Worm (Caenorhabditis elegans) whole organism, young adult: ENCODE measurements around the gene nmr-2.
A peak's percentile ranks its signal among the peaks of the same experiment; 100 is the strongest.

Experiments used
- B0019.2 ChIP-seq: fragments of 200-800 bp; sonication (Bioruptor generic); conservative IDR thresholded peaks from 2 replicates; pipeline ENCODE4 v1.3.6; 2022; ENCODE audit warnings: missing genetic modification reagents, missing genetic modification characterization, missing compliant biosample characterization
- B0261.1 ChIP-seq: sonication (generic microtip); optimal IDR thresholded peaks from 2 replicates; lab custom pipeline; 2016; ENCODE audit warnings: mild to moderate bottlenecking, missing genetic modification characterization, moderate library complexity, missing compliant biosample characterization
- B0336.3 ChIP-seq: fragments of 200-800 bp; sonication (Bioruptor generic); IDR thresholded peaks from 2 replicates; pipeline ENCODE4 v1.3.6; 2022; ENCODE audit warnings: missing genetic modification characterization, missing compliant biosample characterization
- D2030.7 ChIP-seq: fragments of 200-800 bp; sonication (Bioruptor generic); IDR thresholded peaks from 2 replicates; pipeline ENCODE4 v1.3.6; 2022; ENCODE audit warnings: missing genetic modification reagents, missing genetic modification characterization, missing compliant biosample characterization
- F22D6.2 ChIP-seq: sonication (generic microtip); optimal IDR thresholded peaks from 2 replicates; lab custom pipeline; 2016; ENCODE audit warnings: mild to moderate bottlenecking, missing genetic modification characterization, missing compliant biosample characterization
- F23B12.7 ChIP-seq: sonication (generic microtip); optimal IDR thresholded peaks from 2 replicates; lab custom pipeline; 2017; ENCODE audit warnings: missing genetic modification characterization, mild to moderate bottlenecking, missing compliant biosample characterization, antibody characterized with exemption, moderate library complexity; ENCODE audit not compliant: insufficient read depth
- F33H1.4 ChIP-seq: fragments of 200-800 bp; sonication (Bioruptor generic); IDR thresholded peaks from 2 replicates; pipeline ENCODE4 v1.3.6; 2022; ENCODE audit warnings: missing genetic modification reagents, missing genetic modification characterization, missing compliant biosample characterization
- F52B5.7 ChIP-seq: sonication (generic microtip); optimal IDR thresholded peaks from 2 replicates; lab custom pipeline; 2016; ENCODE audit warnings: mild to moderate bottlenecking, missing genetic modification characterization, missing compliant biosample characterization
- F55B11.4 ChIP-seq: sonication (generic microtip); optimal IDR thresholded peaks from 2 replicates; lab custom pipeline; 2016; ENCODE audit warnings: missing compliant biosample characterization, missing genetic modification characterization, borderline replicate concordance; ENCODE audit not compliant: insufficient read depth
- F57C9.4 ChIP-seq: sonication (generic microtip); optimal IDR thresholded peaks from 2 replicates; lab custom pipeline; 2017; ENCODE audit warnings: mild to moderate bottlenecking, missing genetic modification characterization, missing compliant biosample characterization
- Y53F4B.3 ChIP-seq: fragments of 200-800 bp; sonication (Bioruptor generic); IDR thresholded peaks from 2 replicates; pipeline ENCODE4 v1.3.6; 2022; ENCODE audit warnings: missing genetic modification reagents, missing genetic modification characterization, missing compliant biosample characterization
- Y53G8AR.9 ChIP-seq: fragments of 200-800 bp; sonication (Bioruptor generic); conservative IDR thresholded peaks from 2 replicates; pipeline ENCODE4 v1.3.6; 2022; ENCODE audit warnings: missing genetic modification reagents, missing genetic modification characterization, missing compliant biosample characterization
- Y79H2A.3 ChIP-seq: fragments of 200-800 bp; sonication (Bioruptor generic); conservative IDR thresholded peaks from 2 replicates; pipeline ENCODE4 v1.3.6; 2022; ENCODE audit warnings: missing genetic modification reagents, missing genetic modification characterization, missing compliant biosample characterization
- akir-1 ChIP-seq: fragments of 200-800 bp; sonication (Bioruptor generic); optimal IDR thresholded peaks from 2 replicates; lab custom pipeline; 2018; ENCODE audit warnings: mild to moderate bottlenecking, missing genetic modification characterization, moderate library complexity, missing compliant biosample characterization
- atf-7 ChIP-seq: sonication (generic microtip); optimal IDR thresholded peaks from 2 replicates; lab custom pipeline; 2017; ENCODE audit warnings: mild to moderate bottlenecking, missing genetic modification characterization, missing compliant biosample characterization
- attf-3 ChIP-seq: fragments of 200-800 bp; sonication (Bioruptor generic); conservative IDR thresholded peaks from 2 replicates; pipeline ENCODE4 v1.3.6; 2022; ENCODE audit warnings: missing genetic modification reagents, missing genetic modification characterization, missing compliant biosample characterization
- bed-1 ChIP-seq: fragments of 200-800 bp; sonication (Bioruptor generic); IDR thresholded peaks from 2 replicates; pipeline ENCODE4 v1.3.6; 2022; ENCODE audit warnings: missing genetic modification reagents, missing genetic modification characterization, missing compliant biosample characterization
- ceh-27 ChIP-seq: fragments of 200-800 bp; sonication (Bioruptor generic); optimal IDR thresholded peaks from 2 replicates; lab custom pipeline; 2018; ENCODE audit warnings: mild to moderate bottlenecking, missing genetic modification characterization, moderate library complexity, missing compliant biosample characterization
- chd-7 ChIP-seq: sonication (generic microtip); optimal IDR thresholded peaks from 2 replicates; lab custom pipeline; 2016; ENCODE audit warnings: mild to moderate bottlenecking, missing genetic modification characterization, moderate library complexity, missing compliant biosample characterization
- die-1 ChIP-seq: sonication (generic microtip); optimal IDR thresholded peaks from 2 replicates; lab custom pipeline; 2016; ENCODE audit warnings: missing genotype, mild to moderate bottlenecking, missing genetic modification characterization, missing compliant biosample characterization
- egl-44 ChIP-seq: fragments of 200-800 bp; sonication (Bioruptor generic); IDR thresholded peaks from 2 replicates; pipeline ENCODE4 v1.3.6; 2022; ENCODE audit warnings: missing genetic modification reagents, missing genetic modification characterization, missing compliant biosample characterization
- egrh-3 ChIP-seq: fragments of 200-800 bp; sonication (Bioruptor generic); IDR thresholded peaks from 2 replicates; pipeline ENCODE4 v1.3.6; 2022; ENCODE audit warnings: missing genetic modification reagents, missing genetic modification characterization, missing compliant biosample characterization
- ets-4 ChIP-seq: fragments of 200-800 bp; sonication (Bioruptor generic); optimal IDR thresholded peaks from 2 replicates; lab custom pipeline; 2018; ENCODE audit warnings: mild to moderate bottlenecking, missing genetic modification characterization, missing compliant biosample characterization
- hlh-12 ChIP-seq: sonication (generic microtip); optimal IDR thresholded peaks from 2 replicates; lab custom pipeline; 2016; ENCODE audit warnings: missing genetic modification characterization, missing compliant biosample characterization
- hrde-1 ChIP-seq: sonication (generic microtip); optimal IDR thresholded peaks from 2 replicates; lab custom pipeline; 2016; ENCODE audit warnings: missing genetic modification characterization, mild to moderate bottlenecking, missing compliant biosample characterization, moderate library complexity, missing genotype, missing genetic modification reagents, borderline replicate concordance
- let-526 ChIP-seq: fragments of 200-800 bp; sonication (Bioruptor generic); IDR thresholded peaks from 2 replicates; pipeline ENCODE4 v1.3.6; 2022; ENCODE audit warnings: missing genetic modification reagents, missing genetic modification characterization, missing compliant biosample characterization
- let-607 ChIP-seq, 2 experiments: fragments of 200-800 bp in 1 of 2; sonication (Bioruptor generic) in 1 of 2; sonication (generic microtip) in 1 of 2; optimal IDR thresholded peaks; 2 replicates each; lab custom pipeline; 2016 to 2018; ENCODE audit warnings: mild to moderate bottlenecking in 2 of 2, missing compliant biosample characterization in 2 of 2, missing genetic modification characterization in 2 of 2, moderate library complexity in 2 of 2, missing genotype in 1 of 2
- lin-54 ChIP-seq: fragments of 200-800 bp; sonication (Bioruptor generic); optimal IDR thresholded peaks from 2 replicates; lab custom pipeline; 2018; ENCODE audit warnings: mild to moderate bottlenecking, missing genetic modification characterization, missing compliant biosample characterization
- mel-28 ChIP-seq: sonication (generic microtip); optimal IDR thresholded peaks from 2 replicates; lab custom pipeline; 2016; ENCODE audit warnings: borderline replicate concordance, mild to moderate bottlenecking, missing genetic modification characterization, missing compliant biosample characterization
- nhr-179 ChIP-seq: sonication (generic microtip); optimal IDR thresholded peaks from 2 replicates; lab custom pipeline; 2016; ENCODE audit warnings: mild to moderate bottlenecking, missing genetic modification characterization, missing compliant biosample characterization
- nhr-27 ChIP-seq: fragments of 200-800 bp; sonication (Bioruptor generic); optimal IDR thresholded peaks from 2 replicates; lab custom pipeline; 2018; ENCODE audit warnings: mild to moderate bottlenecking, missing genetic modification characterization, moderate library complexity, missing compliant biosample characterization
- nhr-80 ChIP-seq: sonication (generic microtip); optimal IDR thresholded peaks from 2 replicates; lab custom pipeline; 2016; ENCODE audit warnings: missing genetic modification characterization, missing compliant biosample characterization
- pbrm-1 ChIP-seq: fragments of 200-800 bp; sonication (Bioruptor generic); IDR thresholded peaks from 2 replicates; pipeline ENCODE4 v1.3.6; 2022; ENCODE audit warnings: missing genetic modification reagents, missing genetic modification characterization, missing compliant biosample characterization
- pha-4 ChIP-seq: fragments of 150-350 bp; sonication (generic microtip); optimal IDR thresholded peaks from 2 replicates; lab custom pipeline; 2014; ENCODE audit warnings: missing biosample characterization, missing genetic modification reagents, missing genetic modification characterization
- sea-2 ChIP-seq: fragments of 200-800 bp; sonication (Bioruptor generic); IDR thresholded peaks from 2 replicates; pipeline ENCODE4 v1.3.6; 2022; ENCODE audit warnings: missing genetic modification characterization, missing compliant biosample characterization
- snpc-1.1 ChIP-seq: sonication (generic microtip); optimal IDR thresholded peaks from 2 replicates; lab custom pipeline; 2017; ENCODE audit warnings: missing genetic modification characterization, mild to moderate bottlenecking, missing compliant biosample characterization, antibody characterized with exemption, moderate library complexity, missing genotype, missing genetic modification reagents; ENCODE audit not compliant: insufficient read depth
- snpc-4 ChIP-seq, 5 experiments: fragments of 150-350 bp in 1 of 5; sonication (generic microtip) in 4 of 5; optimal IDR thresholded peaks; 2 replicates each; lab custom pipeline; 2014 to 2018; ENCODE audit warnings: missing genetic modification characterization in 5 of 5, missing biosample characterization in 3 of 5, antibody characterized with exemption in 2 of 5, mild to moderate bottlenecking in 2 of 5, missing compliant biosample characterization in 2 of 5, missing genotype in 2 of 5, moderate library complexity in 2 of 5, missing genetic modification reagents in 1 of 5
- somi-1 ChIP-seq: fragments of 200-800 bp; sonication (Bioruptor generic); optimal IDR thresholded peaks from 2 replicates; lab custom pipeline; 2018; ENCODE audit warnings: mild to moderate bottlenecking, missing genetic modification characterization, missing compliant biosample characterization
- sptf-2 ChIP-seq: fragments of 200-800 bp; sonication (Bioruptor generic); optimal IDR thresholded peaks from 2 replicates; lab custom pipeline; 2018; ENCODE audit warnings: mild to moderate bottlenecking, missing genetic modification characterization, missing compliant biosample characterization
- tbp1 ChIP-seq: fragments of 200-800 bp; sonication (Bioruptor generic); optimal IDR thresholded peaks from 2 replicates; lab custom pipeline; 2018; ENCODE audit warnings: mild to moderate bottlenecking, missing genetic modification characterization, missing compliant biosample characterization
- tlf-1 ChIP-seq: fragments of 200-800 bp; sonication (Bioruptor generic); optimal IDR thresholded peaks from 2 replicates; lab custom pipeline; 2018; ENCODE audit warnings: mild to moderate bottlenecking, missing genetic modification characterization, missing compliant biosample characterization
- unc-130 ChIP-seq: sonication (generic microtip); optimal IDR thresholded peaks from 2 replicates; lab custom pipeline; 2016; ENCODE audit warnings: missing genetic modification reagents, missing genetic modification characterization, missing compliant biosample characterization
- unc-62 ChIP-seq: fragments of 150-350 bp; optimal IDR thresholded peaks from 2 replicates; lab custom pipeline; 2014; ENCODE audit warnings: missing biosample characterization, missing genetic modification reagents, missing genetic modification characterization
- xnd-1 ChIP-seq: sonication (generic microtip); optimal IDR thresholded peaks from 2 replicates; lab custom pipeline; 2016; ENCODE audit warnings: missing genotype, missing genetic modification reagents, missing genetic modification characterization, missing compliant biosample characterization
- zfh-2 ChIP-seq: fragments of 200-800 bp; sonication (Bioruptor generic); conservative IDR thresholded peaks from 2 replicates; pipeline ENCODE4 v1.3.6; 2022; ENCODE audit warnings: missing genetic modification reagents, missing genetic modification characterization, missing compliant biosample characterization
- zim-3 ChIP-seq: sonication (generic microtip); optimal IDR thresholded peaks from 2 replicates; lab custom pipeline; 2017; ENCODE audit warnings: mild to moderate bottlenecking, missing genetic modification characterization, moderate library complexity, missing compliant biosample characterization
- ztf-22 ChIP-seq: fragments of 200-800 bp; sonication (Bioruptor generic); optimal IDR thresholded peaks from 2 replicates; lab custom pipeline; 2018; ENCODE audit warnings: mild to moderate bottlenecking, missing genetic modification characterization, moderate library complexity, missing compliant biosample characterization

nmr-2 gene

ce11 chrV:15028896-15029519 lies 17.5 kb upstream of the nmr-2 start, which contains the start of gene F14H8.8 (continued):
- TF ChIP-seq B0261.1 (tag; lab: Kevin White, UChicago), result peak; percentile 14
- no peak for TF ChIP-seq pha-4 (tag; lab: Kevin White, UChicago)
- peak; percentile 97 for TF ChIP-seq snpc-1.1
- TF ChIP-seq mel-28 (tag; lab: Kevin White, UChicago), result no peak
- no peak for TF ChIP-seq ets-4 (GFP tag; lab: Kevin White, UChicago)
- no peak for TF ChIP-seq ceh-27 (GFP tag; lab: Kevin White, UChicago)
- TF ChIP-seq F55B11.4, result no peak
- TF ChIP-seq F57C9.4, result no peak
- no peak for TF ChIP-seq F22D6.2 (tag; lab: Kevin White, UChicago)
- peak; percentile 59; the same call in 1 of the 2 replicates for TF ChIP-seq Y53G8AR.9 (GFP tag; lab: Robert Waterston, UW)
- TF ChIP-seq nhr-27 (tag; lab: Kevin White, UChicago), result no peak
- TF ChIP-seq attf-3, result no peak
- TF ChIP-seq unc-62 (GFP tag; lab: Kevin White, UChicago), result no peak
- no peak for TF ChIP-seq zim-3
- peak; percentile 77 for TF ChIP-seq tbp1 (GFP tag; lab: Kevin White, UChicago)
- no peak for TF ChIP-seq sptf-2
- TF ChIP-seq snpc-4 (GFP tag; optimal IDR thresholded peaks at IDR 0.05; lab: Kevin White, UChicago), result peak; percentile 96
- TF ChIP-seq snpc-4 (tag; optimal IDR thresholded peaks at IDR 0.05; lab: Kevin White, UChicago), result peak; percentile 87 to 98 (median 96)
- no peak for TF ChIP-seq bed-1 (GFP tag; lab: Robert Waterston, UW)
- peak; percentile 65 for TF ChIP-seq F33H1.4 (GFP tag; lab: Robert Waterston, UW)
- TF ChIP-seq akir-1, result no peak
- TF ChIP-seq F52B5.7 (tag; lab: Kevin White, UChicago), result no peak
- TF ChIP-seq pbrm-1 (GFP tag; lab: Robert Waterston, UW), result peak; percentile 86
- TF ChIP-seq egrh-3 (GFP tag; lab: Robert Waterston, UW), result no peak
- TF ChIP-seq Y53F4B.3, result no peak
- no peak for TF ChIP-seq somi-1 (GFP tag; lab: Kevin White, UChicago)
- no peak for TF ChIP-seq egl-44 (GFP tag; lab: Robert Waterston, UW)
- no peak for TF ChIP-seq let-526 (GFP tag; lab: Robert Waterston, UW)
- TF ChIP-seq ztf-22 (GFP tag; lab: Kevin White, UChicago), result no peak
- TF ChIP-seq hrde-1 (tag; lab: Kevin White, UChicago), result peak; percentile 3
- peak; percentile 46 for TF ChIP-seq xnd-1 (tag; lab: Kevin White, UChicago)
- peak; percentile 4 for TF ChIP-seq die-1 (tag; lab: Kevin White, UChicago)
- no peak for TF ChIP-seq zfh-2 (GFP tag; lab: Robert Waterston, UW)
- no peak for TF ChIP-seq sea-2 (GFP tag; lab: Robert Waterston, UW)
- no peak for TF ChIP-seq Y79H2A.3 (GFP tag; lab: Robert Waterston, UW)
- no peak for TF ChIP-seq unc-130 (GFP tag; lab: Kevin White, UChicago)
- TF ChIP-seq atf-7 (tag; lab: Kevin White, UChicago), result no peak
- TF ChIP-seq chd-7 (tag; lab: Kevin White, UChicago), result no peak
- TF ChIP-seq nhr-179 (tag; lab: Kevin White, UChicago), result no peak
- TF ChIP-seq F23B12.7 (tag; lab: Kevin White, UChicago), result peak; percentile 33
- no peak for TF ChIP-seq nhr-80 (tag; lab: Kevin White, UChicago)
- no peak for TF ChIP-seq B0019.2 (GFP tag; lab: Robert Waterston, UW)
- no peak for TF ChIP-seq B0336.3 (GFP tag; lab: Robert Waterston, UW)
- TF ChIP-seq D2030.7 (GFP tag; lab: Robert Waterston, UW), result peak; percentile 73
- peak; percentile 30 for TF ChIP-seq tlf-1 (GFP tag; lab: Kevin White, UChicago)
- peak; percentile 47 for TF ChIP-seq lin-54 (GFP tag; lab: Kevin White, UChicago)
- no peak for TF ChIP-seq hlh-12
- no peak for TF ChIP-seq let-607 (tag; optimal IDR thresholded peaks at IDR 0.05; lab: Kevin White, UChicago)
